Fruit fly (Drosophila melanogaster): Measurements from ENCODE around the gene BicD.

DNA sequence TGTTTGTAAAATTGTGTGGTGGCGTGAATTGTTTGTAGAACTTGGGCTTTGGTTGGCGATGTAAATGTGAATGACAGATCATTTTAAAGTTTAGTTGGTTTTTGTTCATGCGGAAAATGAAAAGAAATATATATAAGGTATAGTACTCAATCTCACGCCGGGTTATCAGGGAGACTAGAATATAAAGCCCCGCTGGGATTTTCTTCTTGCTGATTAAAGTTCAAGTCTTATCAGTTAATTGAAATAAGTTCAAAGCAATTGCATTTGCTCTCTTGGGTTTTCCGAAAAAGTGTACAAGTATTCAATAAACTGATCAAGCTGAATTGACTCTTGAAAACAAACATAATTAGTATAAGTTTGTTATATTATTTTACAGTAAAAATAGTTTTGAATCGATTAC is 47.6 kb downstream of the BicD start:
- TF ChIP-seq CTCF (optimal IDR thresholded peaks at IDR 0.05) (no peak), CG8478 (optimal IDR thresholded peaks at IDR 0.05) (no peak)

Data from S2 (cell line).